Fruit fly (Drosophila melanogaster) S2 (cell line): Measurements from ENCODE around the gene Mettl14.

Experiments
- CG8478 ChIP-seq: fragments of >200 bp; optimal IDR thresholded peaks from 2 replicates; lab custom pipeline; 2018
- CTCF ChIP-seq, 2 experiments: fragments of >200 bp; optimal IDR thresholded peaks; 2 replicates each; lab custom pipeline; 2018

- TF ChIP-seq CG8478 (no peak), CTCF (optimal IDR thresholded peaks at IDR 0.05; lab: Kevin White, UChicago) (no peak)
Measured at dm6 chr2L:8270916-8271315, 37.3 kb upstream of the Mettl14 start.
